Worm (Caenorhabditis elegans): ENCODE measurements around the gene nspb-4.
A peak's percentile ranks its signal among the peaks of the same experiment; 100 is the strongest.

The nspb-4 gene

DNA sequence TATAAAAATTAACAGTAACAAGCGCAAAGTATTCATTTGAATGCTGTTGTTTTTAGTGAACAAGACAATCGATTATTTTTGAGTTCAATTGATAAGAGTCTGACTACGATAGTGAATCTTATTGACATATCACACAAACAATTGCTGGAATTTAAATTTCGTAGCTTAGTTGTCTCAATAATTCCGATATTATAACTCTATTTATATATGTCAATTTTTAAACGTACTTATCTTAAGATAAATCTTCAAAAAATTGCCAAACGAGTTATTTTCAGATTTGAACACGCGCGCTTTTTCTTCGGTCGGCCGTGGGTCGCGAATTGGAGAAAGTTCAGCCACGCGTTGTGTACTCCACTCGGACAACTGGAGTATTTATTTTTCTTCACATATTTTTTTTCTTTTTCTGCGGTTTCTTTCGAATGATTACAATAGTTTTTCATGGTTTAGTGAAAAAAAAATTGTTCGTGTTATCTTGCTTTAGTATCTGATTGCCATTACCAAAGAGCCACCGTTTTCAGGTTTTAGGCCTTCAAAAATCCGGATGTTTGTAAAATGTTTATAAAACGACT lies 33.8 kb downstream of the nspb-4 start, which contains the start of the genes cest-5.1 and C01B10.9:
Gene cest-5.1, minus strand, starts transcription at position 51 of the 569 bp plus-strand sequence.
Gene C01B10.9, plus strand, starts transcription at position 519 of the 569 bp plus-strand sequence.
- TF ChIP-seq flt-1 (GFP tag; IDR thresholded peaks at IDR 0.05) (no peak), hmg-4 (GFP tag; optimal IDR thresholded peaks at IDR 0.05) (no peak), aly-1 (tag; optimal IDR thresholded peaks at IDR 0.05) (no peak), ceh-36 (tag; optimal IDR thresholded peaks at IDR 0.05) (no peak), sea-1 (GFP tag; conservative IDR thresholded peaks at IDR 0.05) (no peak), tbx-11 (GFP tag; IDR thresholded peaks at IDR 0.05) (no peak), F13C5.2 (tag; optimal IDR thresholded peaks at IDR 0.05) (peak; percentile 26), tbx-37 (GFP tag; conservative IDR thresholded peaks at IDR 0.05) (peak; percentile 71), ets-7 (tag; optimal IDR thresholded peaks at IDR 0.05) (no peak)

- TF ChIP-seq hnd-1 (tag; optimal IDR thresholded peaks at IDR 0.05) = no peak
- no peak for TF ChIP-seq scrt-1 (GFP tag; IDR thresholded peaks at IDR 0.05)
- TF ChIP-seq hmbx-1 (tag; optimal IDR thresholded peaks at IDR 0.05) = no peak
- TF ChIP-seq ceh-36 (tag; optimal IDR thresholded peaks at IDR 0.05) = no peak
- no peak for TF ChIP-seq flt-1 (GFP tag; IDR thresholded peaks at IDR 0.05)
Measured at ce11 chrIV:6634789-6635188, 36.8 kb downstream of the nspb-4 start, which contains the start of gene metl-13. metl-13 (plus strand) TSS chrIV:6635089.

ce11 chrIV:6638256-6638655 lies 40.2 kb downstream of the nspb-4 start, which contains the start of gene C01B10.7:
C01B10.7 (plus strand) TSS chrIV:6638556.
- TF ChIP-seq B0310.2 (tag; optimal IDR thresholded peaks at IDR 0.05) (no peak), pes-1 (GFP tag; IDR thresholded peaks at IDR 0.05) (no peak), aly-1 (tag; optimal IDR thresholded peaks at IDR 0.05) (no peak), tra-4 (tag; optimal IDR thresholded peaks at IDR 0.05) (no peak), ceh-36 (tag; optimal IDR thresholded peaks at IDR 0.05) (no peak), ama-1 (optimal IDR thresholded peaks at IDR 0.05) (no peak), F13C5.2 (tag; optimal IDR thresholded peaks at IDR 0.05) (no peak), ceh-13 (GFP tag; optimal IDR thresholded peaks at IDR 0.05) (no peak), hmbx-1 (tag; optimal IDR thresholded peaks at IDR 0.05) (no peak), flt-1 (GFP tag; IDR thresholded peaks at IDR 0.05) (no peak), ets-7 (tag; optimal IDR thresholded peaks at IDR 0.05) (no peak), sea-1 (GFP tag; conservative IDR thresholded peaks at IDR 0.05) (no peak), hmg-4 (GFP tag; optimal IDR thresholded peaks at IDR 0.05) (no peak)

DNA sequence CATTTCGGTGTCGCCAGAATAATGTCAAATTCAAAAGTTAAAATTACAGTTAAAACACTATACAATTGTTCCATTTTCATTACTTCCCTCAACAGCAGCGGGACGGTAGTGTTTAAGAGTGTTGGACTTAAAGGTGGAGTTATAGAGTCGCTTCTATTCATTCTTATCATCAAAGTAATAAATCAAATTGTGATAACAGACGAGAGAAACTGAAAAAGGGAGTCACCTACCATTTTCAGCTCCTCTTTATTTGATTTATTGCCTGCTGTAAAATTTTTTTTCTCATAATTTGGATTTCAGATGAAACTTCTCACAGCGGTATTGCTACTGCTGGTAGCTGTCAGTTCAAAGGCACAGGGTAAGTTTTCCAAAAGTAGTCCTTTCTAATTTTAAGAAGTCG lies 41.9 kb downstream of the nspb-4 start, which contains the start of gene C01B10.6:
Gene C01B10.6, plus strand, starts transcription at position 301 of the 400 bp plus-strand sequence.
- no peak for TF ChIP-seq sea-1 (GFP tag; conservative IDR thresholded peaks at IDR 0.05)
- no peak for TF ChIP-seq hmbx-1 (tag; optimal IDR thresholded peaks at IDR 0.05)
- no peak for TF ChIP-seq flt-1 (GFP tag; IDR thresholded peaks at IDR 0.05)
- no peak for TF ChIP-seq tbx-11 (GFP tag; IDR thresholded peaks at IDR 0.05)
- no peak for TF ChIP-seq tbx-37 (GFP tag; conservative IDR thresholded peaks at IDR 0.05)
- no peak for TF ChIP-seq ama-1 (optimal IDR thresholded peaks at IDR 0.05)

ce11 chrIV:6645867-6646655 lies 48.0 kb downstream of the nspb-4 start, which contains the start of gene hil-7:
hil-7 (plus strand) TSS chrIV:6646312.
- TF ChIP-seq F13C5.2 (tag; optimal IDR thresholded peaks at IDR 0.05) (peak; percentile 12), tbx-11 (GFP tag; IDR thresholded peaks at IDR 0.05) (no peak), ama-1 (optimal IDR thresholded peaks at IDR 0.05) (peak; percentile 90), hmg-4 (GFP tag; optimal IDR thresholded peaks at IDR 0.05) (peak; percentile 63), flt-1 (GFP tag; IDR thresholded peaks at IDR 0.05) (no peak), aly-1 (tag; optimal IDR thresholded peaks at IDR 0.05) (peak; percentile 61)

ce11 chrIV:6646905-6647304 lies 48.9 kb downstream of the nspb-4 start:
- TF ChIP-seq ama-1 (optimal IDR thresholded peaks at IDR 0.05) (peak; percentile 57), hnd-1 (tag; optimal IDR thresholded peaks at IDR 0.05) (no peak), tbx-11 (GFP tag; IDR thresholded peaks at IDR 0.05) (no peak), tbx-37 (GFP tag; conservative IDR thresholded peaks at IDR 0.05) (0 out of 2 replicates have a peak, but pooled peaks have one; percentile 13)
